Fruit fly (Drosophila melanogaster) whole organism, embryonic: ENCODE results near the gene VhaM9.7-b.

Experiments used
- Antp ChIP-seq: fragments of 200-800 bp; sonication (Bioruptor generic); optimal IDR thresholded peaks from 3 replicates; lab custom pipeline; 2016; ENCODE audit warnings: missing biosample characterization, missing genetic modification characterization
- Atf6 ChIP-seq: fragments of 200-800 bp; sonication (Bioruptor generic); IDR thresholded peaks from 2 replicates; pipeline ENCODE4 v1.3.6; 2022; ENCODE audit warnings: missing biosample characterization, missing genetic modification characterization
- Bgb ChIP-seq: fragments of 200-800 bp; sonication (Bioruptor generic); IDR thresholded peaks from 2 replicates; pipeline ENCODE4 v1.3.6; 2022; ENCODE audit warnings: missing biosample characterization, missing genetic modification characterization; ENCODE audit not compliant: partially characterized antibody
- Bteb2 ChIP-seq: fragments of 200-800 bp; sonication (Bioruptor generic); optimal IDR thresholded peaks from 2 replicates; lab custom pipeline; 2016; ENCODE audit warnings: missing biosample characterization, missing genetic modification characterization
- CG10321 ChIP-seq: fragments of 200-800 bp; sonication (Bioruptor generic); IDR thresholded peaks from 2 replicates; pipeline ENCODE4 v1.3.6; 2022; ENCODE audit warnings: missing biosample characterization, missing genetic modification characterization
- CG10979 ChIP-seq: fragments of 200-800 bp; sonication (Bioruptor generic); optimal IDR thresholded peaks from 2 replicates; lab custom pipeline; 2018; ENCODE audit warnings: missing biosample characterization, mild to moderate bottlenecking, missing genetic modification characterization, moderate library complexity
- CG11456 ChIP-seq: fragments of 200-800 bp; sonication (Bioruptor generic); IDR thresholded peaks from 3 replicates; pipeline ENCODE4 v1.3.6; 2022; ENCODE audit warnings: missing biosample characterization, missing genetic modification characterization
- CG13123 ChIP-seq: fragments of 200-800 bp; sonication (Bioruptor generic); optimal IDR thresholded peaks from 2 replicates; lab custom pipeline; 2016; ENCODE audit warnings: missing biosample characterization, missing genetic modification characterization
- CG13296 ChIP-seq: fragments of 200-800 bp; sonication (Bioruptor generic); optimal IDR thresholded peaks from 3 replicates; lab custom pipeline; 2018; ENCODE audit warnings: missing biosample characterization, mild to moderate bottlenecking, missing genetic modification characterization
- CG13775 ChIP-seq: fragments of 200-800 bp; sonication (Bioruptor generic); optimal IDR thresholded peaks from 3 replicates; lab custom pipeline; 2017; ENCODE audit warnings: missing biosample characterization, mild to moderate bottlenecking, missing genetic modification characterization
- CG14710 ChIP-seq: fragments of 200-800 bp; sonication (Bioruptor generic); optimal IDR thresholded peaks from 3 replicates; lab custom pipeline; 2019; ENCODE audit warnings: missing biosample characterization, mild to moderate bottlenecking, missing genetic modification characterization, moderate library complexity
- CG1602 ChIP-seq: fragments of 200-800 bp; sonication (Bioruptor generic); optimal IDR thresholded peaks from 3 replicates; lab custom pipeline; 2016; ENCODE audit warnings: missing biosample characterization, missing genetic modification characterization
- CG18764 ChIP-seq: fragments of 200-800 bp; sonication (Bioruptor generic); optimal IDR thresholded peaks from 3 replicates; lab custom pipeline; 2016; ENCODE audit warnings: missing biosample characterization, missing genetic modification characterization
- CG2875 ChIP-seq: fragments of 200-800 bp; sonication (Bioruptor generic); optimal IDR thresholded peaks from 2 replicates; lab custom pipeline; 2017; ENCODE audit warnings: missing biosample characterization, mild to moderate bottlenecking, missing genetic modification characterization, missing genetic modification reagents
- CG32767 ChIP-seq: fragments of 200-800 bp; sonication (Bioruptor generic); IDR thresholded peaks from 2 replicates; pipeline ENCODE4 v1.3.6; 2022; ENCODE audit warnings: missing biosample characterization, missing genetic modification characterization
- CG42726 ChIP-seq: fragments of 200-800 bp; sonication (Bioruptor generic); IDR thresholded peaks from 2 replicates; pipeline ENCODE4 v1.3.6; 2022; ENCODE audit warnings: missing biosample characterization, missing genetic modification characterization; ENCODE audit not compliant: partially characterized antibody
- CG4424 ChIP-seq: fragments of 200-800 bp; sonication (Bioruptor generic); optimal IDR thresholded peaks from 3 replicates; lab custom pipeline; 2016; ENCODE audit warnings: missing biosample characterization, missing genetic modification characterization
- CG4730 ChIP-seq: fragments of 200-800 bp; sonication (Bioruptor generic); IDR thresholded peaks from 2 replicates; pipeline ENCODE4 v1.3.6; 2022; ENCODE audit warnings: missing biosample characterization, missing genetic modification characterization
- CG5180 ChIP-seq: fragments of 200-800 bp; sonication (Bioruptor generic); optimal IDR thresholded peaks from 3 replicates; lab custom pipeline; 2017; ENCODE audit warnings: missing biosample characterization, missing genetic modification characterization, mild to moderate bottlenecking, moderate library complexity, missing genetic modification reagents
- CG6791 ChIP-seq: fragments of 200-800 bp; sonication (Bioruptor generic); IDR thresholded peaks from 3 replicates; pipeline ENCODE4 v1.3.6; 2022; ENCODE audit warnings: missing biosample characterization, missing genetic modification characterization; ENCODE audit not compliant: partially characterized antibody
- CG7963 ChIP-seq: fragments of 200-800 bp; sonication (Bioruptor generic); IDR thresholded peaks from 3 replicates; pipeline ENCODE4 v1.3.6; 2022; ENCODE audit warnings: missing biosample characterization, missing genetic modification characterization; ENCODE audit not compliant: partially characterized antibody
- CG9797 ChIP-seq: fragments of 200-800 bp; sonication (Bioruptor generic); optimal IDR thresholded peaks from 3 replicates; lab custom pipeline; 2018; ENCODE audit warnings: missing biosample characterization, mild to moderate bottlenecking, missing genetic modification characterization
- CG9817 ChIP-seq: fragments of 200-800 bp; sonication (Bioruptor generic); optimal IDR thresholded peaks from 2 replicates; lab custom pipeline; 2018; ENCODE audit warnings: missing biosample characterization, mild to moderate bottlenecking, missing genetic modification characterization, moderate library complexity
- CrebB ChIP-seq: fragments of 200-800 bp; sonication (Bioruptor generic); optimal IDR thresholded peaks from 3 replicates; lab custom pipeline; 2018; ENCODE audit warnings: missing biosample characterization, mild to moderate bottlenecking, missing genetic modification characterization
- Dip2 ChIP-seq: fragments of 200-800 bp; sonication (Bioruptor generic); IDR thresholded peaks from 2 replicates; pipeline ENCODE4 v1.3.6; 2022; ENCODE audit warnings: missing biosample characterization, missing genetic modification characterization
- Fer1 ChIP-seq: fragments of 200-800 bp; sonication (Bioruptor generic); optimal IDR thresholded peaks from 2 replicates; lab custom pipeline; 2017; ENCODE audit warnings: missing biosample characterization, mild to moderate bottlenecking, missing genetic modification characterization
- Fer3 ChIP-seq: fragments of 200-800 bp; sonication (Bioruptor generic); optimal IDR thresholded peaks from 2 replicates; lab custom pipeline; 2018; ENCODE audit warnings: missing biosample characterization, mild to moderate bottlenecking, missing genetic modification characterization, moderate library complexity
- HLH4C ChIP-seq: fragments of 200-800 bp; sonication (Bioruptor generic); IDR thresholded peaks from 3 replicates; pipeline ENCODE4 v1.3.6; 2022; ENCODE audit warnings: missing biosample characterization, missing genetic modification characterization; ENCODE audit not compliant: partially characterized antibody
- MTF-1 ChIP-seq: fragments of 200-800 bp; sonication (Bioruptor generic); optimal IDR thresholded peaks from 2 replicates; lab custom pipeline; 2018; ENCODE audit warnings: missing biosample characterization, mild to moderate bottlenecking, missing genetic modification characterization, borderline replicate concordance
- NK7.1 ChIP-seq: fragments of 200-800 bp; sonication (Bioruptor generic); optimal IDR thresholded peaks from 3 replicates; lab custom pipeline; 2016; ENCODE audit warnings: missing biosample characterization, missing genetic modification characterization
- Nf-YA ChIP-seq: fragments of 200-800 bp; sonication (Bioruptor generic); IDR thresholded peaks from 2 replicates; pipeline ENCODE4 v1.3.6; 2022; ENCODE audit warnings: missing biosample characterization, missing genetic modification characterization
- Vsx1 ChIP-seq: fragments of 200-800 bp; sonication (Bioruptor generic); optimal IDR thresholded peaks from 2 replicates; lab custom pipeline; 2017; ENCODE audit warnings: missing biosample characterization, mild to moderate bottlenecking, missing genetic modification characterization, missing genetic modification reagents
- cas ChIP-seq: fragments of 200-800 bp; sonication (Bioruptor generic); IDR thresholded peaks from 2 replicates; pipeline ENCODE4 v1.3.6; 2022; ENCODE audit warnings: missing biosample characterization, missing genetic modification characterization
- cato ChIP-seq: fragments of 200-800 bp; sonication (Bioruptor generic); optimal IDR thresholded peaks from 2 replicates; lab custom pipeline; 2016; ENCODE audit warnings: missing biosample characterization, missing genetic modification characterization, borderline replicate concordance
- caup ChIP-seq: fragments of 200-800 bp; sonication (Bioruptor generic); optimal IDR thresholded peaks from 3 replicates; lab custom pipeline; 2017; ENCODE audit warnings: missing biosample characterization, mild to moderate bottlenecking, missing genetic modification characterization, moderate library complexity; ENCODE audit not compliant: severe bottlenecking
- chm ChIP-seq: fragments of 200-800 bp; sonication (Bioruptor generic); IDR thresholded peaks from 2 replicates; pipeline ENCODE4 v1.3.6; 2022; ENCODE audit warnings: missing biosample characterization, missing genetic modification characterization
- eyg ChIP-seq: fragments of 200-800 bp; sonication (Bioruptor generic); optimal IDR thresholded peaks from 3 replicates; lab custom pipeline; 2016; ENCODE audit warnings: missing biosample characterization, missing genetic modification characterization
- fd96Cb ChIP-seq: fragments of 200-800 bp; sonication (Bioruptor generic); optimal IDR thresholded peaks from 2 replicates; lab custom pipeline; 2018; ENCODE audit warnings: missing biosample characterization, mild to moderate bottlenecking, missing genetic modification characterization, moderate library complexity
- otp ChIP-seq: fragments of 200-800 bp; sonication (Bioruptor generic); IDR thresholded peaks from 3 replicates; pipeline ENCODE4, ENCODE4 v1.3.6; 2022; ENCODE audit warnings: missing biosample characterization, missing genetic modification characterization
- p53 ChIP-seq: fragments of 200-800 bp; sonication (Bioruptor generic); optimal IDR thresholded peaks from 2 replicates; lab custom pipeline; 2016; ENCODE audit warnings: missing biosample characterization, missing genetic modification characterization
- pan ChIP-seq, 4 experiments: fragments of >200 bp in 3 of 4; fragments of 200-800 bp in 1 of 4; sonication (Bioruptor generic) in 1 of 4; optimal IDR thresholded peaks in 3 of 4; IDR thresholded peaks in 1 of 4; 2 replicates each; pipeline versions ENCODE4 v1.3.6 to Lab custom; 2017 to 2022; ENCODE audit warnings: missing biosample characterization in 2 of 4, missing genetic modification characterization in 2 of 4, mixed read lengths in 1 of 4
- pros ChIP-seq: fragments of 200-800 bp; sonication (Bioruptor generic); optimal IDR thresholded peaks from 3 replicates; lab custom pipeline; 2019; ENCODE audit warnings: missing biosample characterization, mild to moderate bottlenecking, missing genetic modification characterization, moderate library complexity
- ro ChIP-seq: fragments of 200-800 bp; sonication (Bioruptor generic); IDR thresholded peaks from 2 replicates; pipeline ENCODE4 v1.3.6; 2022; ENCODE audit warnings: missing biosample characterization, missing genetic modification characterization
- run ChIP-seq: fragments of 200-800 bp; sonication (Bioruptor generic); optimal IDR thresholded peaks from 3 replicates; lab custom pipeline; 2018; ENCODE audit warnings: missing biosample characterization, mild to moderate bottlenecking, missing genetic modification characterization
- sob ChIP-seq: fragments of 200-800 bp; sonication (Bioruptor generic); IDR thresholded peaks from 2 replicates; pipeline ENCODE4 v1.3.6; 2022; ENCODE audit warnings: missing biosample characterization, missing genetic modification characterization
- ssp ChIP-seq: fragments of 200-800 bp; sonication (Bioruptor generic); IDR thresholded peaks from 2 replicates; pipeline ENCODE4 v1.3.6; 2022; ENCODE audit warnings: missing biosample characterization, missing genetic modification characterization
- sug ChIP-seq: fragments of 200-800 bp; optimal IDR thresholded peaks from 2 replicates; lab custom pipeline; 2019; ENCODE audit warnings: missing biosample characterization, mild to moderate bottlenecking, missing genetic modification characterization, moderate library complexity
- zf30C ChIP-seq: fragments of 200-800 bp; sonication (Bioruptor generic); optimal IDR thresholded peaks from 3 replicates; lab custom pipeline; 2018; ENCODE audit warnings: missing biosample characterization, mild to moderate bottlenecking, missing genetic modification characterization

VhaM9.7-b gene

dm6 chr3L:21509488-21510122 lies 30.1 kb upstream of the VhaM9.7-b start (continued):
- TF ChIP-seq fd96Cb (tag; lab: Kevin White, UChicago), result peak; percentile 28
- TF ChIP-seq Fer1, result peak; percentile 39
- TF ChIP-seq CG6791 (GFP tag; lab: Robert Waterston, UW), result 0 out of 3 replicates have a peak, but pooled peaks have one; percentile 26
- no peak for TF ChIP-seq CG1602
- TF ChIP-seq MTF-1 (GFP tag; lab: Kevin White, UChicago), result no peak
- TF ChIP-seq caup (GFP tag; lab: Kevin White, UChicago), result peak; percentile 13
- no peak for TF ChIP-seq cas (GFP tag; lab: Robert Waterston, UW)
- no peak for TF ChIP-seq eyg
- peak; percentile 28 for TF ChIP-seq CG13775 (GFP tag; lab: Kevin White, UChicago)
- TF ChIP-seq sob (GFP tag; lab: Robert Waterston, UW), result peak; percentile 25; the same call in 1 of the 2 replicates
- no peak for TF ChIP-seq CG42726 (GFP tag; lab: Robert Waterston, UW)
- no peak for TF ChIP-seq ssp (GFP tag; lab: Robert Waterston, UW)
- TF ChIP-seq CG10321 (GFP tag; lab: Robert Waterston, UW), result no peak
- 0 out of 2 replicates have a peak, but pooled peaks have one; percentile 18 for TF ChIP-seq Atf6
- no peak for TF ChIP-seq CG32767
- TF ChIP-seq CG5180 (GFP tag; lab: Kevin White, UChicago), result no peak
- 0 out of 3 replicates have a peak, but pooled peaks have one; percentile 7 for TF ChIP-seq CG11456 (GFP tag; lab: Robert Waterston, UW)
- no peak for TF ChIP-seq CG9797
- no peak for TF ChIP-seq Bgb (GFP tag; lab: Robert Waterston, UW)
- TF ChIP-seq Antp, result peak; percentile 40
- peak; percentile 82 for TF ChIP-seq zf30C
- no peak for TF ChIP-seq CrebB (tag; lab: Kevin White, UChicago)
- no peak for TF ChIP-seq pan (optimal IDR thresholded peaks at IDR 0.05; lab: Kevin White, UChicago)
- TF ChIP-seq pan (GFP tag; optimal IDR thresholded peaks at IDR 0.05 in 1 of 2, IDR thresholded peaks at IDR 0.05 in 1 of 2), result no peak
- no peak for TF ChIP-seq Vsx1 (GFP tag; lab: Kevin White, UChicago)
- no peak for TF ChIP-seq Bteb2 (GFP tag; lab: Kevin White, UChicago)
- TF ChIP-seq Dip2 (GFP tag; lab: Robert Waterston, UW), result no peak
- peak; percentile 23 for TF ChIP-seq CG2875 (GFP tag; lab: Kevin White, UChicago)
- peak; percentile 41 for TF ChIP-seq CG10979 (tag; lab: Kevin White, UChicago)
- TF ChIP-seq chm (GFP tag; lab: Robert Waterston, UW), result no peak
- 0 out of 3 replicates have a peak, but pooled peaks have one; percentile 17 for TF ChIP-seq otp
- TF ChIP-seq ro, result no peak
- TF ChIP-seq NK7.1 (GFP tag; lab: Kevin White, UChicago), result no peak
- TF ChIP-seq run (tag; lab: Kevin White, UChicago), result no peak
- no peak for TF ChIP-seq p53 (GFP tag; lab: Kevin White, UChicago)
- TF ChIP-seq pros, result no peak
- no peak for TF ChIP-seq sug
- peak; percentile 18 for TF ChIP-seq CG4424 (GFP tag; lab: Kevin White, UChicago)
- TF ChIP-seq cato (GFP tag; lab: Kevin White, UChicago), result no peak
- TF ChIP-seq HLH4C (GFP tag; lab: Robert Waterston, UW), result no peak
- no peak for TF ChIP-seq CG18764 (GFP tag; lab: Kevin White, UChicago)
- TF ChIP-seq CG13296 (GFP tag; lab: Kevin White, UChicago), result peak; percentile 22
- TF ChIP-seq CG9817 (tag; lab: Kevin White, UChicago), result no peak
- no peak for TF ChIP-seq CG4730 (GFP tag; lab: Robert Waterston, UW)
- peak; percentile 9 for TF ChIP-seq Fer3 (tag; lab: Kevin White, UChicago)
- no peak for TF ChIP-seq Nf-YA (GFP tag; lab: Robert Waterston, UW)
- peak; percentile 20 for TF ChIP-seq CG14710 (tag; lab: Kevin White, UChicago)
- TF ChIP-seq CG7963 (GFP tag; lab: Robert Waterston, UW), result no peak
- TF ChIP-seq CG13123 (GFP tag; lab: Kevin White, UChicago), result no peak
